Worm (Caenorhabditis elegans) whole organism, L3 larva: Measurements from ENCODE around the gene ZK121.2.

Source experiments
- ceh-28 ChIP-seq: fragments of 150-350 bp; optimal IDR thresholded peaks from 2 replicates; lab custom pipeline; 2014; ENCODE audit warnings: missing biosample characterization, missing genetic modification reagents, missing genetic modification characterization
- fkh-10 ChIP-seq: sonication (generic microtip); optimal IDR thresholded peaks from 2 replicates; lab custom pipeline; 2017; ENCODE audit warnings: missing biosample characterization, missing genetic modification reagents, missing genetic modification characterization
- nhr-77 ChIP-seq: fragments of 150-350 bp; optimal IDR thresholded peaks from 2 replicates; lab custom pipeline; 2014; ENCODE audit warnings: missing biosample characterization, missing genetic modification characterization
- pha-4 ChIP-seq: fragments of 150-350 bp; optimal IDR thresholded peaks from 2 replicates; lab custom pipeline; 2014; ENCODE audit warnings: missing biosample characterization, missing genetic modification reagents, missing genetic modification characterization
- snpc-4 ChIP-seq: fragments of 150-350 bp; optimal IDR thresholded peaks from 2 replicates; lab custom pipeline; 2014; ENCODE audit warnings: missing biosample characterization, missing genetic modification characterization
- tbx-2 ChIP-seq: sonication (generic microtip); optimal IDR thresholded peaks from 2 replicates; lab custom pipeline; 2016; ENCODE audit warnings: mild to moderate bottlenecking, missing genetic modification characterization, missing compliant biosample characterization
- ztf-11 ChIP-seq: fragments of 150-350 bp; optimal IDR thresholded peaks from 2 replicates; lab custom pipeline; 2014; ENCODE audit warnings: missing biosample characterization, missing genetic modification characterization

DNA sequence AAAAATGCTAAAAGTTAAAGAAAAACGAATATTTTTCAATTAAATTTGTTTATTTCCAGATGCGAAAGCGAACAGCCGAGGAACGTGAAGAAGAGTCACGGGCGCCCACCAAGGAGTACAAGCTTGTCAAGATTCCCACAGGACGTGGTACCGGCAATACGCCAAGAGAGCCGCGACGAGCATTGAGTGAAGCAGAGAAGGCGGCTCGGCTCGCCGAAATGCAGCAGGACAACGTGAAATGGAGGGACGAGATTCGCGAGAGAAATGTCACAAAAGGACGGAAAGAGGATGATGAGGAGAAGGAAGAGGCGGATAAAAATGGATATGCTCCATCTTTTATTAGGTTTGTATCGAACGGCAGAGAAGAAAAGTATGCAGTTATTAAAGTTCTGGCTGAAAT lies 31.1 kb upstream of the ZK121.2 start:
- TF ChIP-seq fkh-10 (no peak), snpc-4 (tag; lab: Kevin White, UChicago) (no peak), nhr-77 (tag; lab: Kevin White, UChicago) (no peak), tbx-2 (tag; lab: Kevin White, UChicago) (no peak), ceh-28 (tag; lab: Kevin White, UChicago) (no peak), ztf-11 (tag; lab: Kevin White, UChicago) (no peak), pha-4 (tag; lab: Kevin White, UChicago) (no peak)
